Fruit fly (Drosophila melanogaster): Measurements from ENCODE around the gene CG32576.

The CG32576 gene

DNA sequence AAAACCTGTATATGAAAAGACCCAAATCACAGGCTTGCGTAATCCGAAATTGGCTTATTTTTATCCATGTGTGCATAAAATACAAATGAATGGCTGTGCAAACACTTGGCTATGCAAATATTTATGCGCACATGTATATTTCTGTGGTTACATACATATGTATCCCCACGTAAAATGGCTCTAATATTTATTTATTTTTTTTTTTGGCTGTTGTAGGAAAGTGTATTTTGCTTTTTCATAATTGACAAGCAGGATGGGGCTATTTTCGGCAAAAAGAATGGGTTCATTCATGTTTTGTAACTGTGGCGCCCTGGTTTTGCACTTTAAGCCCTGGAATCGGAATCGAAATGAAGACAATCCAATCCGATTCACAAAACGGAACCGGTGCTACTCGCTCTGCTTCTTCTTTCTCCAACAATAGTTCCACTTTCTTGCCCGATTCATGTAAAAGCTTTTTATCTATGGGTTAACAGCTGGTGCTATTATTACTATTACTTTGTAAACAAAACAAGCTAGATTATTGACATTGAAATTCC, 46.8 kb upstream of the CG32576 start (continued):
- TF ChIP-seq CG18011 (GFP tag; optimal IDR thresholded peaks at IDR 0.05): peak; percentile 63
- peak; percentile 64 for TF ChIP-seq maf-S (GFP tag; optimal IDR thresholded peaks at IDR 0.05)
- peak; percentile 77 for TF ChIP-seq chn (GFP tag; optimal IDR thresholded peaks at IDR 0.05)
- no peak for TF ChIP-seq CkIIα-i1 (GFP tag; IDR thresholded peaks at IDR 0.05)
- no peak for TF ChIP-seq Dp (GFP tag; optimal IDR thresholded peaks at IDR 0.05)
- TF ChIP-seq Ets97D (GFP tag; optimal IDR thresholded peaks at IDR 0.05): peak; percentile 39
- peak; percentile 76 for TF ChIP-seq HLH3B (GFP tag; IDR thresholded peaks at IDR 0.05)
- peak; percentile 58 for TF ChIP-seq fd96Cb (tag; optimal IDR thresholded peaks at IDR 0.05)
- TF ChIP-seq Gsc (GFP tag; IDR thresholded peaks at IDR 0.05): no peak
- TF ChIP-seq prd (optimal IDR thresholded peaks at IDR 0.05): no peak
- peak; percentile 78 for TF ChIP-seq prd (GFP tag; IDR thresholded peaks at IDR 0.05)
- peak; percentile 70 for TF ChIP-seq row (GFP tag; IDR thresholded peaks at IDR 0.05)
- TF ChIP-seq CG8944 (GFP tag; optimal IDR thresholded peaks at IDR 0.05): peak; percentile 42
- TF ChIP-seq CG32767 (GFP tag; IDR thresholded peaks at IDR 0.05): peak; percentile 57
- no peak for TF ChIP-seq HLHmδ (GFP tag; optimal IDR thresholded peaks at IDR 0.05)
- 0 out of 2 replicates have a peak, but pooled peaks have one; percentile 38 for TF ChIP-seq CG4360 (GFP tag; IDR thresholded peaks at IDR 0.05)
- peak; percentile 34 for TF ChIP-seq Bdp1 (GFP tag; optimal IDR thresholded peaks at IDR 0.05)
- no peak; the same call in 2 of the 3 replicates for TF ChIP-seq CG3726 (GFP tag; IDR thresholded peaks at IDR 0.05)
- TF ChIP-seq CG7357 (GFP tag; IDR thresholded peaks at IDR 0.05): peak; percentile 55; the same call in 1 of the 3 replicates
- TF ChIP-seq ase (GFP tag; IDR thresholded peaks at IDR 0.05): peak; percentile 75
- peak; percentile 66 for TF ChIP-seq CG7786 (GFP tag; optimal IDR thresholded peaks at IDR 0.05)
- TF ChIP-seq slbo (GFP tag; IDR thresholded peaks at IDR 0.05): peak; percentile 86
- TF ChIP-seq CG8765 (GFP tag; IDR thresholded peaks at IDR 0.05): peak; percentile 47; the same call in 1 of the 2 replicates
- peak; percentile 76; the same call in 2 of the 3 replicates for TF ChIP-seq dysf (GFP tag; IDR thresholded peaks at IDR 0.05)
- peak; percentile 63 for TF ChIP-seq CG1233 (GFP tag; optimal IDR thresholded peaks at IDR 0.05)
- 0 out of 3 replicates have a peak, but pooled peaks have one; percentile 35 for TF ChIP-seq knrl (GFP tag; IDR thresholded peaks at IDR 0.05; ENCODE audit: partially characterized antibody)
- TF ChIP-seq pum (GFP tag; optimal IDR thresholded peaks at IDR 0.05): peak; percentile 58
- peak; percentile 42; the same call in 1 of the 2 replicates for TF ChIP-seq CG4404 (GFP tag; IDR thresholded peaks at IDR 0.05)
- TF ChIP-seq CG15514 (GFP tag; optimal IDR thresholded peaks at IDR 0.05): peak; percentile 99
- TF ChIP-seq CG16779 (GFP tag; IDR thresholded peaks at IDR 0.05): peak; percentile 73
- no peak for TF ChIP-seq Doc2 (GFP tag; IDR thresholded peaks at IDR 0.05)
- peak; percentile 17 for TF ChIP-seq CG2202 (tag; optimal IDR thresholded peaks at IDR 0.05)
- peak; percentile 53 for TF ChIP-seq p53 (GFP tag; optimal IDR thresholded peaks at IDR 0.05)
- peak; percentile 73 for TF ChIP-seq Mrtf (GFP tag; IDR thresholded peaks at IDR 0.05)
- no peak for TF ChIP-seq CG2199 (GFP tag; IDR thresholded peaks at IDR 0.05)
- TF ChIP-seq ind (GFP tag; optimal IDR thresholded peaks at IDR 0.05): peak; percentile 74
- TF ChIP-seq CG1603 (tag; optimal IDR thresholded peaks at IDR 0.05): peak; percentile 37
- TF ChIP-seq Rfx (GFP tag; IDR thresholded peaks at IDR 0.05): peak; percentile 85
- TF ChIP-seq CG9817 (tag; optimal IDR thresholded peaks at IDR 0.05): no peak
- no peak for TF ChIP-seq CG31388 (GFP tag; optimal IDR thresholded peaks at IDR 0.05)
- TF ChIP-seq Oli (tag; optimal IDR thresholded peaks at IDR 0.05): peak; percentile 62
- TF ChIP-seq CG10267 (tag; optimal IDR thresholded peaks at IDR 0.05): peak; percentile 25
- peak; percentile 37 for TF ChIP-seq pb (GFP tag; optimal IDR thresholded peaks at IDR 0.05)
- peak; percentile 60 for TF ChIP-seq Max (GFP tag; optimal IDR thresholded peaks at IDR 0.05)
- peak; percentile 58 for TF ChIP-seq ERR (GFP tag; optimal IDR thresholded peaks at IDR 0.05)
- no peak for TF ChIP-seq CTCF (GFP tag; optimal IDR thresholded peaks at IDR 0.05)
- no peak for TF ChIP-seq pita (GFP tag; optimal IDR thresholded peaks at IDR 0.05)
- 0 out of 2 replicates have a peak, but pooled peaks have one; percentile 17 for TF ChIP-seq gt (GFP tag; IDR thresholded peaks at IDR 0.05)
- peak; percentile 83 for TF ChIP-seq stc (GFP tag; IDR thresholded peaks at IDR 0.05)
- peak; percentile 0 for TF ChIP-seq CG10431 (GFP tag; optimal IDR thresholded peaks at IDR 0.05)
- peak; percentile 75 for TF ChIP-seq al (GFP tag; IDR thresholded peaks at IDR 0.05)
- TF ChIP-seq B-H2 (GFP tag; optimal IDR thresholded peaks at IDR 0.05): peak; percentile 67
